Worm (Caenorhabditis elegans): ENCODE measurements around the gene W10G6.6.

Gene W10G6.6

DNA sequence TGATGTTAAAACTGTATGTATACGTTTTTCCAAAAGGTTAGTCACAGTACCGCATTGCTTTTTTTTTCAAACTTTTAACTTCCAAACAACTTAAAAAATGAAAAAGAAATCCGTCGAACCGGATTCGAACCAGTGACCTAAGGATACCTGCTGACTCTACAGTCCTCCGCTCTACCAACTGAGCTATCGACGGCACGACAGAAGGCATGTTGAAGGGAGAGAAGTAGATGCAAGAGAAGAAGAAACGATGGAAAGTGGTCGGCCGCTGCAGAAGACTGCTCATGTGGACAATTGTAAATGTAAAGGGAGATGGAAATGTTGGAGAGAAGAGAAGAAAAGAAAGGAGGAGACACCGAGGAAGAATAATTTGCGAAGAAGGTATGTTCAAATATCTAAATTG is 40.9 kb downstream of the W10G6.6 start (continued):
- TF ChIP-seq lin-35 (GFP tag; optimal IDR thresholded peaks at IDR 0.05) = peak in 2 of 3 experiments; percentile 5 to 89
- TF ChIP-seq ceh-27 (GFP tag; optimal IDR thresholded peaks at IDR 0.05) = peak; percentile 87
- TF ChIP-seq snpc-4 (GFP tag; optimal IDR thresholded peaks at IDR 0.05) = peak; percentile 76
- TF ChIP-seq snpc-4 (tag; optimal IDR thresholded peaks at IDR 0.05) = peak; percentile 82 to 89 (median 87)
- TF ChIP-seq lsl-1 (GFP tag; optimal IDR thresholded peaks at IDR 0.05) = no peak
- no peak for TF ChIP-seq ama-1 (optimal IDR thresholded peaks at IDR 0.05)
- peak; percentile 84 for TF ChIP-seq ama-1 (GFP tag; optimal IDR thresholded peaks at IDR 0.05)
- TF ChIP-seq zfh-2 (GFP tag; conservative IDR thresholded peaks at IDR 0.05) = peak; percentile 68
- peak; percentile 92 for TF ChIP-seq K11D2.4 (GFP tag; IDR thresholded peaks at IDR 0.05)
- peak; percentile 92 for TF ChIP-seq hmg-1.2 (GFP tag; IDR thresholded peaks at IDR 0.05)
- peak; percentile 97 for TF ChIP-seq egl-44 (GFP tag; IDR thresholded peaks at IDR 0.05)
- peak; percentile 80 for TF ChIP-seq ceh-40 (GFP tag; IDR thresholded peaks at IDR 0.05)
- peak; percentile 63 to 82 for TF ChIP-seq rec-8 (tag; optimal IDR thresholded peaks at IDR 0.05)
- TF ChIP-seq C06A6.2 (GFP tag; conservative IDR thresholded peaks at IDR 0.05) = peak; percentile 77
- TF ChIP-seq bed-2 (GFP tag; IDR thresholded peaks at IDR 0.05) = 0 out of 2 replicates have a peak, but pooled peaks have one; percentile 39
- TF ChIP-seq ceh-100 (GFP tag; IDR thresholded peaks at IDR 0.05) = peak; percentile 69
- TF ChIP-seq F57C9.4 (tag; optimal IDR thresholded peaks at IDR 0.05) = peak; percentile 61
- TF ChIP-seq B0019.2 (GFP tag; conservative IDR thresholded peaks at IDR 0.05) = no peak
- peak; percentile 52 for TF ChIP-seq attf-3 (GFP tag; conservative IDR thresholded peaks at IDR 0.05)
- TF ChIP-seq let-526 (GFP tag; IDR thresholded peaks at IDR 0.05) = peak; percentile 67; the same call in 1 of the 2 replicates
- TF ChIP-seq pha-4 (tag; optimal IDR thresholded peaks at IDR 0.05) = no peak
- peak; percentile 91; the same call in 1 of the 2 replicates for TF ChIP-seq cebp-2 (GFP tag; IDR thresholded peaks at IDR 0.05)
- 0 out of 2 replicates have a peak, but pooled peaks have one; percentile 49 for TF ChIP-seq F37B4.10 (GFP tag; IDR thresholded peaks at IDR 0.05)
- TF ChIP-seq sdz-38 (tag; optimal IDR thresholded peaks at IDR 0.05) = no peak
- TF ChIP-seq T26A5.8 (tag; optimal IDR thresholded peaks at IDR 0.05) = peak; percentile 91
- peak; percentile 51 for TF ChIP-seq madf-8 (GFP tag; conservative IDR thresholded peaks at IDR 0.05)
- peak; percentile 81 for TF ChIP-seq ztf-25 (GFP tag; IDR thresholded peaks at IDR 0.05)
- TF ChIP-seq nfyb-1 (GFP tag; IDR thresholded peaks at IDR 0.05) = peak; percentile 93
- 0 out of 2 replicates have a peak, but pooled peaks have one; percentile 17 for TF ChIP-seq F33H1.4 (GFP tag; IDR thresholded peaks at IDR 0.05)
- peak; percentile 71 for TF ChIP-seq athp-1 (tag; optimal IDR thresholded peaks at IDR 0.05)
- TF ChIP-seq aptf-2 (GFP tag; conservative IDR thresholded peaks at IDR 0.05) = 0 out of 2 replicates have a peak, but pooled peaks have one; percentile 26
- TF ChIP-seq ztf-28 (GFP tag; IDR thresholded peaks at IDR 0.05) = peak; percentile 80; the same call in 1 of the 2 replicates
- TF ChIP-seq K12H6.12 (tag; optimal IDR thresholded peaks at IDR 0.05) = peak; percentile 69
- TF ChIP-seq mxl-1 (tag; optimal IDR thresholded peaks at IDR 0.05) = peak; percentile 66
- TF ChIP-seq ztf-22 (GFP tag; optimal IDR thresholded peaks at IDR 0.05) = peak; percentile 53
- peak; percentile 88 for TF ChIP-seq F23B12.7 (tag; optimal IDR thresholded peaks at IDR 0.05; ENCODE audit: insufficient read depth)
- peak; percentile 85 for TF ChIP-seq T07F8.4 (tag; optimal IDR thresholded peaks at IDR 0.05)
- TF ChIP-seq ccch-3 (GFP tag; optimal IDR thresholded peaks at IDR 0.05) = no peak
- TF ChIP-seq lin-40 (tag; optimal IDR thresholded peaks at IDR 0.05) = peak; percentile 96
- peak; percentile 97 for TF ChIP-seq lin-26 (GFP tag; IDR thresholded peaks at IDR 0.05)
- peak; percentile 47 for TF ChIP-seq F49E8.2 (tag; optimal IDR thresholded peaks at IDR 0.05; ENCODE audit: insufficient read depth)
- peak; percentile 89; the same call in 1 of the 2 replicates for TF ChIP-seq ceh-58 (GFP tag; IDR thresholded peaks at IDR 0.05)
- no peak for TF ChIP-seq hlh-12 (tag; optimal IDR thresholded peaks at IDR 0.05)
